Worm (Caenorhabditis elegans) whole organism, L4 larva: ENCODE results near the gene fbxa-202.

Experiments
- F49E8.2 ChIP-seq: sonication (generic microtip); optimal IDR thresholded peaks from 2 replicates; lab custom pipeline; 2016; ENCODE audit warnings: missing compliant biosample characterization, mild to moderate bottlenecking, missing genetic modification characterization, borderline replicate concordance
- T20F7.1 ChIP-seq: fragments of 200-800 bp; sonication (Bioruptor generic); optimal IDR thresholded peaks from 2 replicates; lab custom pipeline; 2018; ENCODE audit warnings: mild to moderate bottlenecking, missing genetic modification characterization, missing compliant biosample characterization
- ces-1 ChIP-seq: fragments of 150-350 bp; sonication (generic microtip); optimal IDR thresholded peaks from 4 replicates; lab custom pipeline; 2014; ENCODE audit warnings: missing biosample characterization, missing genetic modification reagents, missing genetic modification characterization
- fkh-10 ChIP-seq: fragments of 150-350 bp; optimal IDR thresholded peaks from 2 replicates; lab custom pipeline; 2014; ENCODE audit warnings: missing biosample characterization, missing genetic modification reagents, missing genetic modification characterization
- jun-1 ChIP-seq: fragments of 150-350 bp; optimal IDR thresholded peaks from 2 replicates; lab custom pipeline; 2014; ENCODE audit warnings: missing biosample characterization, missing genetic modification reagents, missing genetic modification characterization
- lin-15B ChIP-seq: fragments of 150-350 bp; sonication (generic microtip); optimal IDR thresholded peaks from 3 replicates; lab custom pipeline; 2014; ENCODE audit warnings: missing biosample characterization, missing genetic modification characterization
- lin-39 ChIP-seq: fragments of 150-350 bp; optimal IDR thresholded peaks from 2 replicates; lab custom pipeline; 2014; ENCODE audit warnings: missing biosample characterization, missing genetic modification reagents, missing genetic modification characterization
- mep-1 ChIP-seq: fragments of 150-350 bp; sonication (generic microtip); optimal IDR thresholded peaks from 3 replicates; lab custom pipeline; 2014; ENCODE audit warnings: missing biosample characterization, missing genetic modification characterization
- nhr-25 ChIP-seq: sonication (generic microtip); optimal IDR thresholded peaks from 2 replicates; lab custom pipeline; 2017; ENCODE audit warnings: missing genetic modification characterization, mild to moderate bottlenecking, missing compliant biosample characterization, antibody characterized with exemption, moderate library complexity, borderline replicate concordance; ENCODE audit not compliant: insufficient read depth
- pqm-1 ChIP-seq: sonication (generic microtip); optimal IDR thresholded peaks from 2 replicates; lab custom pipeline; 2017; ENCODE audit warnings: missing biosample characterization, missing genetic modification characterization
- unc-62 ChIP-seq, 3 experiments: fragments of 150-350 bp in 1 of 3; sonication (generic microtip); optimal IDR thresholded peaks in 2 of 3; peaks in 1 of 3; 1 replicate in 1 of 3; 2 replicates in 2 of 3; lab custom pipeline; 2014 to 2017; ENCODE audit warnings: missing biosample characterization in 3 of 3, missing genetic modification characterization in 3 of 3, missing genetic modification reagents in 3 of 3, missing genotype in 1 of 3

DNA sequence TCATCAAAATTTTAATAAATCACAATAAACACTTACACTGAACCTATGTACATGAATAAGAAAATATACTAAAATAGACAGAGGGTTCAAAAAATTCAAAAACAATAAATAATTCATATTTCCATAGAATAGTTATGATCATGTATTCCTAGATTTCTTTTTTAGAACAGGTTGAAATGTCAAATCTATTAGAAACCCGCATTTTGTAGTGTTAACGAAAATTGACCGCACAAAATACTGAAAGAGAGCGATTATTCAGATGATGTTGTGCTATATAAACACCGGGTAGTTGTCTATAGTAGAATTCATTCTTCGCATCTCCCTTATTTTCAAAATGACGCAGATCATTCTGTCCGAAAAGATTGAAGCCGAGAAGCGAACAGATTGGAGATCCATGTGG, 4.5 kb downstream of the fbxa-202 start, which contains the start of gene T28C12.1:
- no peak for TF ChIP-seq F49E8.2 (tag; lab: Kevin White, UChicago)
- TF ChIP-seq unc-62 (GFP tag; optimal IDR thresholded peaks at IDR 0.05 in 1 of 2; lab: Kevin White, UChicago) = no peak
- no peak for TF ChIP-seq unc-62 (tag; optimal IDR thresholded peaks at IDR 0.05; lab: Kevin White, UChicago)
- TF ChIP-seq pqm-1 (tag; lab: Kevin White, UChicago) = no peak
- no peak for TF ChIP-seq mep-1 (tag; lab: Kevin White, UChicago)
- no peak for TF ChIP-seq ces-1 (GFP tag; lab: Kevin White, UChicago)
- TF ChIP-seq nhr-25 (tag; lab: Kevin White, UChicago) = no peak
- TF ChIP-seq lin-39 = no peak
- TF ChIP-seq T20F7.1 (GFP tag; lab: Kevin White, UChicago) = no peak
- no peak for TF ChIP-seq lin-15B (tag; lab: Kevin White, UChicago)
- TF ChIP-seq fkh-10 (GFP tag; lab: Kevin White, UChicago) = no peak
- no peak for TF ChIP-seq jun-1
